Worm (Caenorhabditis elegans): ENCODE data around the gene ncs-7.

ncs-7 gene

ce11 chrX:17640790-17641189 is 26.4 kb downstream of the ncs-7 start, which contains the start of gene H18N23.2:
TSS of gene H18N23.2 (minus strand) at chrX:17640871.
- TF ChIP-seq nhr-102 (tag; optimal IDR thresholded peaks at IDR 0.05), result peak; percentile 71
- TF ChIP-seq fos-1 (tag; optimal IDR thresholded peaks at IDR 0.05), result no peak
- no peak for TF ChIP-seq mes-2 (tag; optimal IDR thresholded peaks at IDR 0.05; ENCODE audit: poor library complexity, severe bottlenecking)
- TF ChIP-seq mdl-1 (tag; optimal IDR thresholded peaks at IDR 0.05), result peak; percentile 55 to 91
- no peak for TF ChIP-seq aha-1 (tag)
- TF ChIP-seq mxl-2 (GFP tag; conservative IDR thresholded peaks at IDR 0.05), result peak; percentile 97
- TF ChIP-seq saeg-2 (GFP tag; IDR thresholded peaks at IDR 0.05), result peak; percentile 79; the same call in 1 of the 2 replicates
- TF ChIP-seq daf-16 (GFP tag; optimal IDR thresholded peaks at IDR 0.05), result peak in 1 of 2 experiments; percentile 85
- peak; percentile 11 for TF ChIP-seq daf-16 (tag; optimal IDR thresholded peaks at IDR 0.05)
- no peak for TF ChIP-seq F37D6.2 (tag; optimal IDR thresholded peaks at IDR 0.05)
- peak in 1 of 2 experiments; percentile 46 for TF ChIP-seq unc-62 (GFP tag; optimal IDR thresholded peaks at IDR 0.05 in 1 of 2)
- no peak for TF ChIP-seq unc-62 (tag; optimal IDR thresholded peaks at IDR 0.05)
- TF ChIP-seq nhr-48 (tag; optimal IDR thresholded peaks at IDR 0.05), result peak; percentile 94
- peak in 1 of 2 experiments; percentile 63 for TF ChIP-seq hif-1 (tag; optimal IDR thresholded peaks at IDR 0.05)
- peak; percentile 51 for TF ChIP-seq nhr-25 (tag; optimal IDR thresholded peaks at IDR 0.05; ENCODE audit: borderline replicate concordance, insufficient read depth)
- TF ChIP-seq hmg-1.1 (GFP tag; IDR thresholded peaks at IDR 0.05), result 0 out of 2 replicates have a peak, but pooled peaks have one; percentile 41
- TF ChIP-seq mxl-3 (GFP tag; optimal IDR thresholded peaks at IDR 0.05), result peak; percentile 95
- no peak for TF ChIP-seq lin-29 (GFP tag; IDR thresholded peaks at IDR 0.05)
- peak; percentile 13 for TF ChIP-seq dpl-1 (GFP tag; optimal IDR thresholded peaks at IDR 0.05)
- TF ChIP-seq tra-1 (GFP tag; IDR thresholded peaks at IDR 0.05), result peak; percentile 82
- TF ChIP-seq nhr-28 (tag; optimal IDR thresholded peaks at IDR 0.05), result peak; percentile 75
- 0 out of 2 replicates have a peak, but pooled peaks have one; percentile 32 for TF ChIP-seq T26A8.4 (GFP tag; IDR thresholded peaks at IDR 0.05)
- 0 out of 2 replicates have a peak, but pooled peaks have one; percentile 23 for TF ChIP-seq lin-1 (GFP tag; IDR thresholded peaks at IDR 0.05)
- TF ChIP-seq dmd-6 (GFP tag; IDR thresholded peaks at IDR 0.05), result peak; percentile 86
- TF ChIP-seq gei-8 (GFP tag; optimal IDR thresholded peaks at IDR 0.05), result peak; percentile 86
- TF ChIP-seq Y48G9A.11 (GFP tag; IDR thresholded peaks at IDR 0.05), result no peak
- TF ChIP-seq ceh-20 (GFP tag; IDR thresholded peaks at IDR 0.05), result peak; percentile 76
- TF ChIP-seq nhr-11 (tag; optimal IDR thresholded peaks at IDR 0.05), result peak; percentile 80
- 0 out of 2 replicates have a peak, but pooled peaks have one; percentile 33 for TF ChIP-seq nhr-42 (GFP tag; IDR thresholded peaks at IDR 0.05)
- no peak for TF ChIP-seq ztf-11 (tag; optimal IDR thresholded peaks at IDR 0.05)
- no peak for TF ChIP-seq lir-3 (tag; optimal IDR thresholded peaks at IDR 0.05)
- TF ChIP-seq dmd-9 (GFP tag; IDR thresholded peaks at IDR 0.05), result 0 out of 2 replicates have a peak, but pooled peaks have one; percentile 13
- peak; percentile 87 for TF ChIP-seq hlh-11 (tag; optimal IDR thresholded peaks at IDR 0.05)
- peak; percentile 93 for TF ChIP-seq hlh-30 (tag; optimal IDR thresholded peaks at IDR 0.05; ENCODE audit: insufficient read depth)
- TF ChIP-seq nhr-6 (tag; optimal IDR thresholded peaks at IDR 0.05), result peak; percentile 8
- no peak for TF ChIP-seq tag-97 (GFP tag; IDR thresholded peaks at IDR 0.05)

ce11 chrX:17642832-17643231 is 28.5 kb downstream of the ncs-7 start:
- TF ChIP-seq nhr-6 (tag; optimal IDR thresholded peaks at IDR 0.05) (no peak), hmg-1.1 (GFP tag; IDR thresholded peaks at IDR 0.05) (no peak), ama-1 (optimal IDR thresholded peaks at IDR 0.05) (no peak), fkh-10 (GFP tag; optimal IDR thresholded peaks at IDR 0.05) (no peak), hlh-11 (tag; optimal IDR thresholded peaks at IDR 0.05) (no peak), sdz-12 (GFP tag; optimal IDR thresholded peaks at IDR 0.05) (no peak), tra-1 (GFP tag; IDR thresholded peaks at IDR 0.05) (no peak), nhr-77 (tag; optimal IDR thresholded peaks at IDR 0.05) (no peak), ceh-28 (tag; optimal IDR thresholded peaks at IDR 0.05) (no peak), unc-62 (GFP tag; optimal IDR thresholded peaks at IDR 0.05 in 1 of 2) (no peak), unc-62 (tag; optimal IDR thresholded peaks at IDR 0.05) (no peak)
